Fruit fly (Drosophila melanogaster): ENCODE measurements around the gene dbf.

- no peak for TF ChIP-seq CG6163 (GFP tag; IDR thresholded peaks at IDR 0.05)
- no peak for TF ChIP-seq CG11902 (GFP tag; optimal IDR thresholded peaks at IDR 0.05)
- TF ChIP-seq dsx (GFP tag; optimal IDR thresholded peaks at IDR 0.05; ENCODE audit: poor library complexity, severe bottlenecking): no peak
- no peak for TF ChIP-seq CG8632 (GFP tag; optimal IDR thresholded peaks at IDR 0.05)
- TF ChIP-seq salr (GFP tag; optimal IDR thresholded peaks at IDR 0.05): no peak
- TF ChIP-seq fd85E (GFP tag; optimal IDR thresholded peaks at IDR 0.05): no peak
- TF ChIP-seq OdsH (GFP tag; optimal IDR thresholded peaks at IDR 0.05): no peak
- no peak for TF ChIP-seq CG34406 (GFP tag; optimal IDR thresholded peaks at IDR 0.05)
- TF ChIP-seq CG3032 (tag; optimal IDR thresholded peaks at IDR 0.05): no peak
- TF ChIP-seq Eip78C (GFP tag): no peak
- TF ChIP-seq acj6 (GFP tag; optimal IDR thresholded peaks at IDR 0.05): no peak
- TF ChIP-seq spab (GFP tag; optimal IDR thresholded peaks at IDR 0.05): no peak
- no peak for TF ChIP-seq CG11294 (GFP tag; IDR thresholded peaks at IDR 0.05)
- TF ChIP-seq CG7368 (GFP tag; optimal IDR thresholded peaks at IDR 0.05): no peak
Observed at dm6 chr2L:10647720-10648349, 3.6 kb upstream of the dbf start.
